Worm (Caenorhabditis elegans): ENCODE results near the gene cpg-1.

cpg-1 gene

ce11 chrIII:4498938-4499337 lies 9.8 kb downstream of the cpg-1 start, which contains the start of the genes C07G2.5 and atf-7:
Gene C07G2.5 (minus strand): TSS chrIII:4499038.
Gene atf-7 (minus strand): TSS chrIII:4499045.
- TF ChIP-seq nhr-25 (tag; optimal IDR thresholded peaks at IDR 0.05): no peak
- no peak for TF ChIP-seq fkh-2 (tag; optimal IDR thresholded peaks at IDR 0.05)
- no peak for TF ChIP-seq zag-1 (tag; optimal IDR thresholded peaks at IDR 0.05)
- no peak for TF ChIP-seq unc-39 (tag; optimal IDR thresholded peaks at IDR 0.05)
- TF ChIP-seq ztf-11 (tag; optimal IDR thresholded peaks at IDR 0.05): no peak
- no peak for TF ChIP-seq tbx-2 (tag; optimal IDR thresholded peaks at IDR 0.05)
- no peak for TF ChIP-seq fkh-10 (GFP tag; optimal IDR thresholded peaks at IDR 0.05)
- no peak for TF ChIP-seq egl-5 (tag; optimal IDR thresholded peaks at IDR 0.05)
- no peak for TF ChIP-seq elt-1 (tag; optimal IDR thresholded peaks at IDR 0.05)
- TF ChIP-seq ZK546.5 (tag; optimal IDR thresholded peaks at IDR 0.05): no peak
- no peak for TF ChIP-seq pqm-1 (tag; optimal IDR thresholded peaks at IDR 0.05)
- no peak for TF ChIP-seq unc-62 (GFP tag; optimal IDR thresholded peaks at IDR 0.05)
- TF ChIP-seq nhr-23 (tag; optimal IDR thresholded peaks at IDR 0.05): no peak
- no peak for TF ChIP-seq nhr-76 (tag; optimal IDR thresholded peaks at IDR 0.05)
- TF ChIP-seq nhr-77 (tag; optimal IDR thresholded peaks at IDR 0.05): no peak
- TF ChIP-seq lin-15B (tag; optimal IDR thresholded peaks at IDR 0.05): no peak
- no peak for TF ChIP-seq nhr-28 (tag; optimal IDR thresholded peaks at IDR 0.05)
- no peak for TF ChIP-seq nhr-67 (tag; optimal IDR thresholded peaks at IDR 0.05)

ce11 chrIII:4502559-4503240 lies 13.5 kb downstream of the cpg-1 start:
- peak; percentile 6 for TF ChIP-seq jun-1 (tag; optimal IDR thresholded peaks at IDR 0.05)
- peak; percentile 53 for TF ChIP-seq pqm-1 (tag; optimal IDR thresholded peaks at IDR 0.05)
- TF ChIP-seq elt-2 (tag; optimal IDR thresholded peaks at IDR 0.05): peak; percentile 84
- TF ChIP-seq ztf-4 (tag; optimal IDR thresholded peaks at IDR 0.05): peak; percentile 23
- peak; percentile 41 for TF ChIP-seq nhr-43 (tag; optimal IDR thresholded peaks at IDR 0.05; ENCODE audit: poor library complexity, severe bottlenecking)
- peak; percentile 55 for TF ChIP-seq nhr-25 (tag; optimal IDR thresholded peaks at IDR 0.05)
- TF ChIP-seq ceh-28 (tag; optimal IDR thresholded peaks at IDR 0.05): no peak
- TF ChIP-seq nhr-76 (tag; optimal IDR thresholded peaks at IDR 0.05): no peak
- TF ChIP-seq fos-1 (tag; optimal IDR thresholded peaks at IDR 0.05): peak; percentile 28

DNA sequence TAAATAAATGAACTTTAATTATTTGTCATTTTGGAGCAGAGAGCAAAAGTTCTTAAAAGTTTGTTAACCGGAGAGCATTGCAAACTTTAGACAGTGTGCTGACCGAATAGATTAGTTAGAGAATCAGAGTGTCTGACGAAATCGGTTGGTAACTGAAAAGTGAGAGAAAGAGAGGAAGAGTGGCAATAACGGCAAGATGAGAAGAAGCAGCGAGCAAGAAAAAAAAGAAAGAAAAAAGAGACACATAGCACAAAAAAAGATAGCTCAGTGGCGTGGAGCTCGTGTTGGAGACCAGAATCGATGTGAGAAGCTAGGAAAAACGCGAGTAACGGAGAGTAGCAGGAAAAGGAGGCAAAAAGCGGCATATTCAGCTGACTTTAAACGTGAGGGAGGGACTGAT lies 15.2 kb downstream of the cpg-1 start:
- TF ChIP-seq ama-1 (optimal IDR thresholded peaks at IDR 0.05) (peak; percentile 34), pqm-1 (tag; optimal IDR thresholded peaks at IDR 0.05) (peak; percentile 8), nhr-25 (tag; optimal IDR thresholded peaks at IDR 0.05) (no peak), unc-62 (GFP tag; optimal IDR thresholded peaks at IDR 0.05) (no peak), lin-15B (tag; optimal IDR thresholded peaks at IDR 0.05) (peak; percentile 48), nhr-11 (tag; optimal IDR thresholded peaks at IDR 0.05) (peak; percentile 53), ZK546.5 (tag; optimal IDR thresholded peaks at IDR 0.05) (no peak), nhr-237 (tag; optimal IDR thresholded peaks at IDR 0.05) (no peak), R02D3.7 (tag; optimal IDR thresholded peaks at IDR 0.05) (no peak), mml-1 (tag; optimal IDR thresholded peaks at IDR 0.05) (no peak), nhr-43 (tag; optimal IDR thresholded peaks at IDR 0.05; ENCODE audit: poor library complexity, severe bottlenecking) (no peak), nhr-76 (tag; optimal IDR thresholded peaks at IDR 0.05) (no peak), nfya-1 (tag; optimal IDR thresholded peaks at IDR 0.05; ENCODE audit: insufficient read depth) (peak; percentile 68), jun-1 (tag; optimal IDR thresholded peaks at IDR 0.05) (no peak), mdl-1 (tag; optimal IDR thresholded peaks at IDR 0.05) (no peak), lin-39 (tag; optimal IDR thresholded peaks at IDR 0.05) (peak; percentile 10), elt-2 (tag; optimal IDR thresholded peaks at IDR 0.05) (peak; percentile 53), hmg-11 (tag; optimal IDR thresholded peaks at IDR 0.05) (peak; percentile 41), fkh-10 (GFP tag; optimal IDR thresholded peaks at IDR 0.05) (peak; percentile 65), pha-4 (tag; optimal IDR thresholded peaks at IDR 0.05) (peak; percentile 84), ztf-4 (tag; optimal IDR thresholded peaks at IDR 0.05) (no peak), ceh-82 (tag; optimal IDR thresholded peaks at IDR 0.05) (no peak)

- no peak for TF ChIP-seq jun-1 (tag; optimal IDR thresholded peaks at IDR 0.05)
- no peak for TF ChIP-seq nfya-1 (tag; optimal IDR thresholded peaks at IDR 0.05; ENCODE audit: insufficient read depth)
- no peak for TF ChIP-seq nhr-11 (tag; optimal IDR thresholded peaks at IDR 0.05)
- peak; percentile 19 for TF ChIP-seq egl-5 (tag; optimal IDR thresholded peaks at IDR 0.05)
- peak; percentile 73 for TF ChIP-seq nhr-25 (tag; optimal IDR thresholded peaks at IDR 0.05)
Measured at ce11 chrIII:4504934-4505484, 15.8 kb downstream of the cpg-1 start.

All from whole organism, L3 larva.